Worm (Caenorhabditis elegans) whole organism, late embryonic: ENCODE measurements around the gene sup-37.

Source experiments
- C08G9.2 ChIP-seq: sonication (generic microtip); optimal IDR thresholded peaks from 2 replicates; lab custom pipeline; 2016; ENCODE audit warnings: mild to moderate bottlenecking, missing genetic modification characterization, moderate library complexity, missing compliant biosample characterization
- F13H6.1 ChIP-seq: sonication (generic microtip); optimal IDR thresholded peaks from 2 replicates; lab custom pipeline; 2016; ENCODE audit warnings: missing genetic modification characterization, missing compliant biosample characterization
- K02D7.2 ChIP-seq: sonication (generic microtip); optimal IDR thresholded peaks from 2 replicates; lab custom pipeline; 2017; ENCODE audit warnings: mild to moderate bottlenecking, missing genetic modification characterization, missing compliant biosample characterization
- T23F11.4 ChIP-seq: fragments of 200-800 bp; sonication (Bioruptor generic); optimal IDR thresholded peaks from 2 replicates; lab custom pipeline; 2018; ENCODE audit warnings: mild to moderate bottlenecking, missing genetic modification characterization, missing compliant biosample characterization
- ama-1 ChIP-seq: fragments of 150-350 bp; optimal IDR thresholded peaks from 2 replicates; lab custom pipeline; 2014
- ceh-18 ChIP-seq: sonication (generic microtip); optimal IDR thresholded peaks from 2 replicates; lab custom pipeline; 2016; ENCODE audit warnings: missing genetic modification characterization, missing compliant biosample characterization
- ceh-19 ChIP-seq: fragments of 200-800 bp; sonication (Bioruptor generic); optimal IDR thresholded peaks from 2 replicates; lab custom pipeline; 2018; ENCODE audit warnings: mild to moderate bottlenecking, missing genetic modification characterization, missing compliant biosample characterization
- ceh-34 ChIP-seq: sonication (generic microtip); optimal IDR thresholded peaks from 2 replicates; lab custom pipeline; 2016; ENCODE audit warnings: mild to moderate bottlenecking, missing genetic modification characterization, missing compliant biosample characterization
- ceh-45 ChIP-seq: fragments of 200-800 bp; sonication (Bioruptor generic); IDR thresholded peaks from 2 replicates; pipeline ENCODE4 v1.3.6; 2022; ENCODE audit warnings: missing genetic modification reagents, missing genetic modification characterization, missing compliant biosample characterization
- ceh-48 ChIP-seq: sonication (generic microtip); optimal IDR thresholded peaks from 2 replicates; lab custom pipeline; 2016; ENCODE audit warnings: missing genetic modification characterization, inconsistent platforms, missing compliant biosample characterization
- ceh-9 ChIP-seq: sonication (generic microtip); optimal IDR thresholded peaks from 2 replicates; lab custom pipeline; 2016; ENCODE audit warnings: mild to moderate bottlenecking, missing genetic modification characterization, inconsistent platforms, missing compliant biosample characterization
- che-1 ChIP-seq: sonication (generic microtip); optimal IDR thresholded peaks from 2 replicates; lab custom pipeline; 2016; ENCODE audit warnings: mild to moderate bottlenecking, missing genetic modification characterization, missing compliant biosample characterization
- dmd-4 ChIP-seq: sonication (generic microtip); optimal IDR thresholded peaks from 2 replicates; lab custom pipeline; 2016; ENCODE audit warnings: borderline replicate concordance, missing genetic modification characterization, missing compliant biosample characterization
- elt-2 ChIP-seq: sonication (generic microtip); optimal IDR thresholded peaks from 2 replicates; lab custom pipeline; 2016; ENCODE audit warnings: missing genetic modification reagents, missing genetic modification characterization, missing compliant biosample characterization
- eyg-1 ChIP-seq: sonication (generic microtip); optimal IDR thresholded peaks from 2 replicates; lab custom pipeline; 2016; ENCODE audit warnings: missing genotype, missing genetic modification characterization, missing compliant biosample characterization
- fax-1 ChIP-seq: sonication (generic microtip); optimal IDR thresholded peaks from 2 replicates; lab custom pipeline; 2016; ENCODE audit warnings: missing genotype, missing genetic modification characterization, missing compliant biosample characterization
- fkh-10 ChIP-seq: fragments of 150-350 bp; optimal IDR thresholded peaks from 2 replicates; lab custom pipeline; 2014; ENCODE audit warnings: missing biosample characterization, missing genetic modification reagents, missing genetic modification characterization
- gmeb-2 ChIP-seq: sonication (generic microtip); optimal IDR thresholded peaks from 2 replicates; lab custom pipeline; 2016; ENCODE audit warnings: missing genetic modification characterization, inconsistent platforms, missing compliant biosample characterization
- hlh-15 ChIP-seq: sonication (generic microtip); optimal IDR thresholded peaks from 2 replicates; lab custom pipeline; 2016; ENCODE audit warnings: missing genetic modification characterization, missing compliant biosample characterization
- hlh-8 ChIP-seq: sonication (generic microtip); optimal IDR thresholded peaks from 2 replicates; lab custom pipeline; 2016; ENCODE audit warnings: missing genotype, missing genetic modification characterization, missing compliant biosample characterization
- lim-6 ChIP-seq: sonication (generic microtip); optimal IDR thresholded peaks from 2 replicates; lab custom pipeline; 2016; ENCODE audit warnings: missing genetic modification characterization, missing compliant biosample characterization
- mec-3 ChIP-seq: sonication (generic microtip); optimal IDR thresholded peaks from 2 replicates; lab custom pipeline; 2016; ENCODE audit warnings: borderline replicate concordance, missing genetic modification characterization, missing compliant biosample characterization
- nfya-1 ChIP-seq: sonication (generic microtip); optimal IDR thresholded peaks from 2 replicates; lab custom pipeline; 2017; ENCODE audit warnings: missing genetic modification characterization, mild to moderate bottlenecking, missing compliant biosample characterization, antibody characterized with exemption, moderate library complexity
- nhr-232 ChIP-seq: sonication (generic microtip); optimal IDR thresholded peaks from 2 replicates; lab custom pipeline; 2016; ENCODE audit warnings: missing genetic modification characterization, missing compliant biosample characterization
- odd-2 ChIP-seq: sonication (generic microtip); optimal IDR thresholded peaks from 2 replicates; lab custom pipeline; 2017; ENCODE audit warnings: antibody characterized with exemption, mild to moderate bottlenecking, missing genetic modification characterization, missing compliant biosample characterization
- pat-9 ChIP-seq: fragments of 200-800 bp; sonication (Bioruptor generic); optimal IDR thresholded peaks from 2 replicates; lab custom pipeline; 2018; ENCODE audit warnings: mild to moderate bottlenecking, missing genetic modification characterization, moderate library complexity, missing compliant biosample characterization
- pqm-1 ChIP-seq: sonication (generic microtip); optimal IDR thresholded peaks from 2 replicates; lab custom pipeline; 2016; ENCODE audit warnings: missing genetic modification characterization, missing compliant biosample characterization
- pros-1 ChIP-seq: fragments of 150-350 bp; optimal IDR thresholded peaks from 2 replicates; lab custom pipeline; 2014; ENCODE audit warnings: missing biosample characterization, missing genetic modification reagents, missing genetic modification characterization
- rnt-1 ChIP-seq: sonication (generic microtip); optimal IDR thresholded peaks from 2 replicates; lab custom pipeline; 2016; ENCODE audit warnings: missing genetic modification characterization, missing compliant biosample characterization
- sox-2 ChIP-seq: fragments of 200-800 bp; sonication (Bioruptor generic); IDR thresholded peaks from 2 replicates; pipeline ENCODE4 v1.3.6; 2022; ENCODE audit warnings: missing genetic modification reagents, missing genetic modification characterization, missing compliant biosample characterization
- sox-4 ChIP-seq: sonication (generic microtip); optimal IDR thresholded peaks from 2 replicates; lab custom pipeline; 2017; ENCODE audit warnings: mild to moderate bottlenecking, missing genetic modification characterization, inconsistent platforms, missing compliant biosample characterization
- syd-9 ChIP-seq: sonication (generic microtip); optimal IDR thresholded peaks from 2 replicates; lab custom pipeline; 2016; ENCODE audit warnings: mild to moderate bottlenecking, missing genetic modification characterization, moderate library complexity, missing compliant biosample characterization
- tbx-7 ChIP-seq: sonication (generic microtip); optimal IDR thresholded peaks from 2 replicates; lab custom pipeline; 2016; ENCODE audit warnings: missing genotype, missing genetic modification characterization, missing compliant biosample characterization
- ttx-3 ChIP-seq: sonication (generic microtip); optimal IDR thresholded peaks from 2 replicates; lab custom pipeline; 2016; ENCODE audit warnings: missing genetic modification reagents, missing genetic modification characterization, missing compliant biosample characterization
- unc-3 ChIP-seq, 2 experiments: fragments of 200-800 bp in 1 of 2; sonication (Bioruptor generic) in 1 of 2; sonication (generic microtip) in 1 of 2; conservative IDR thresholded peaks in 1 of 2; optimal IDR thresholded peaks in 1 of 2; 2 replicates each; pipeline versions ENCODE4 v1.3.6 to Lab custom; 2016 to 2022; ENCODE audit warnings: missing compliant biosample characterization in 2 of 2, missing genetic modification characterization in 2 of 2, missing genetic modification reagents in 1 of 2
- unc-42 ChIP-seq: sonication (generic microtip); optimal IDR thresholded peaks from 2 replicates; lab custom pipeline; 2016; ENCODE audit warnings: missing genotype, missing genetic modification characterization, missing compliant biosample characterization
- unc-86 ChIP-seq: sonication (generic microtip); optimal IDR thresholded peaks from 2 replicates; lab custom pipeline; 2016; ENCODE audit warnings: missing genetic modification characterization, missing compliant biosample characterization

sup-37 gene

DNA sequence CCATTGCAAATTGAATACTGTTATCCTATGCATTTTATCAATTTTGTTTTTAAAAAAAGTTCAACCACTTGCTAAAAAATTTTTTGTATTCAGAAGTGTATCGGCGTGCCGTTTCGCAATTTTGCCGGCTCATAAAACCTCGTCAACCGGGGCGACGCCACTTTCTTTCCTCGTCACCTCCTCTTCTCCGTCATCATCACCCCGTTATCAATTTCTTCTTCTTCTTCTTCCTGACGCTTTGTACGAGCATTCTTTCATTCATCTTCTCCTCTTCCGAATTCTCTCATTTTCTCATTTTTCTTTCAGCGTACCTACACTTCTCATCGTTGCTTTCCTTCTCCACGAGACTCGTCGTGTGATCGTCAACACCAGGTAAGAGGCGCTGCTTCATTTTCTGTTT lies at the start of gene sup-37:
sup-37 (plus strand) TSS at position 301 of the 400 bp plus-strand sequence.
- TF ChIP-seq unc-3 (GFP tag; conservative IDR thresholded peaks at IDR 0.05; lab: Robert Waterston, UW) (no peak), unc-3 (tag; optimal IDR thresholded peaks at IDR 0.05; lab: Kevin White, UChicago) (no peak), odd-2 (tag; lab: Kevin White, UChicago) (no peak), ceh-34 (tag; lab: Kevin White, UChicago) (no peak)

DNA sequence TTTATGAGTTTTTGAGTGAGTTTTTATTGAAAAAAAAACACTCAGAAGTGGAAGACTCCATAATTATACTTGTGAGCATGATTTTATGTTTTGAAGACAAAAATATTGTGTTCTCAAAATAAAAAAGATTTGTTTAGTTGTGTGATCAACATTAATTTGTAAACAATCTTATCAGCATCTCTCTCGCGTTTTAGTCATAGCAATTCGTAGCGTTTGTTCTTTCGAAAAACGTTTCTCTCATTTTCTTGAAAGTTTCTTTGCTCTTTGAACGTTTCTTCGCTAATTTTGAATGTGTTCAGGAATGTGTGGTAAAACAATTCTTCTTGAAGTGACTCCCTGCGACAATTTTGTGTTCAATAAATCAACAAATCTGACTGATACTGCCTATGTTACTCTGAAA lies 47.2 kb upstream of the sup-37 start, which contains the start of gene ZC196.2:
ZC196.2 (plus strand) TSS at position 301 of the 400 bp plus-strand sequence.
- no peak for TF ChIP-seq gmeb-2 (tag; lab: Kevin White, UChicago)
- TF ChIP-seq nhr-232 (tag; lab: Kevin White, UChicago): no peak
- no peak for TF ChIP-seq pat-9 (tag; lab: Kevin White, UChicago)
- no peak for TF ChIP-seq tbx-7 (tag; lab: Kevin White, UChicago)
- TF ChIP-seq T23F11.4 (GFP tag; lab: Kevin White, UChicago): no peak
- TF ChIP-seq lim-6 (tag; lab: Kevin White, UChicago): no peak
- no peak for TF ChIP-seq sox-4
- TF ChIP-seq mec-3 (tag; lab: Kevin White, UChicago): no peak
- no peak for TF ChIP-seq ttx-3 (tag; lab: Kevin White, UChicago)
- no peak for TF ChIP-seq eyg-1 (tag; lab: Kevin White, UChicago)
- TF ChIP-seq elt-2 (tag; lab: Kevin White, UChicago): no peak
- TF ChIP-seq ama-1 (lab: Kevin White, UChicago): no peak
- TF ChIP-seq hlh-15 (tag; lab: Kevin White, UChicago): no peak
- TF ChIP-seq pros-1 (tag; lab: Kevin White, UChicago): no peak
- TF ChIP-seq ceh-9 (tag; lab: Kevin White, UChicago): no peak
- no peak for TF ChIP-seq C08G9.2
- TF ChIP-seq ceh-45: no peak
- no peak for TF ChIP-seq sox-2 (GFP tag; lab: Robert Waterston, UW)
- TF ChIP-seq hlh-8 (tag; lab: Kevin White, UChicago): no peak
- no peak for TF ChIP-seq dmd-4

DNA sequence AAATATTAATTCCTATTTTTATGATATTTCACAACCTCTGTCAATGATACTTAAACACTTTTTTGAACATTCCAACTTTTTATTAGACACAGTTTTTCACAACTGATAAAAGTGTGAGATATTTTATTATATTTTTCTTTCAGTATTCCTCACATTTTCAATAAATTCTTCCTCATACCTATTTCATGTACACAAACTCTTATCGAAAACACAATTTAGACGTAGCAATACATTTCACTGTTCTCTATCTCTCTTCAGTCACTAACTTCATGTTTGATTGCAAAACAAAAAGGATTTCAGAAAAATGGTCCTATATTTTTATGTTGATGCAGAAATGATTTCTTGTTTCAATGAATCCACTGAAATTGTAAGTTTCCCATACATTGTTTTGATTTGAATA lies 40.5 kb upstream of the sup-37 start, which contains the start of gene B0507.6:
B0507.6 (plus strand) TSS at position 301 of the 400 bp plus-strand sequence.
- TF ChIP-seq nfya-1 (tag; lab: Kevin White, UChicago) (no peak), gmeb-2 (tag; lab: Kevin White, UChicago) (no peak), hlh-8 (tag; lab: Kevin White, UChicago) (no peak), ceh-18 (tag; lab: Kevin White, UChicago) (no peak), K02D7.2 (tag; lab: Kevin White, UChicago) (no peak), che-1 (tag; lab: Kevin White, UChicago) (no peak), rnt-1 (tag; lab: Kevin White, UChicago) (no peak), unc-42 (tag; lab: Kevin White, UChicago) (no peak), ceh-48 (tag; lab: Kevin White, UChicago) (no peak), hlh-15 (tag; lab: Kevin White, UChicago) (no peak), fkh-10 (no peak), syd-9 (tag; lab: Kevin White, UChicago) (no peak), F13H6.1 (tag; lab: Kevin White, UChicago) (no peak), ceh-19 (GFP tag; lab: Kevin White, UChicago) (no peak), fax-1 (tag; lab: Kevin White, UChicago) (no peak), ttx-3 (tag; lab: Kevin White, UChicago) (no peak), unc-86 (tag; lab: Kevin White, UChicago) (no peak), sox-2 (GFP tag; lab: Robert Waterston, UW) (no peak), pqm-1 (no peak)
- TF ChIP-seq, all 69 proteins: peak for 0
